Fruit fly (Drosophila melanogaster) Kc167 (cell line): ENCODE data around the gene elfless.

Experiments
- Myc ChIP-seq: fragments of >200 bp; optimal IDR thresholded peaks from 2 replicates; lab custom pipeline; 2017; ENCODE audit warnings: missing external identifiers
- h ChIP-seq: fragments of >200 bp; optimal IDR thresholded peaks from 3 replicates; lab custom pipeline; 2018; ENCODE audit warnings: missing external identifiers
- insv ChIP-seq: fragments of >200 bp; optimal IDR thresholded peaks from 3 replicates; lab custom pipeline; 2018; ENCODE audit warnings: missing external identifiers
- psq ChIP-seq: fragments of >200 bp; optimal IDR thresholded peaks from 2 replicates; lab custom pipeline; 2017; ENCODE audit warnings: missing external identifiers
- ttk ChIP-seq: sonication (Bioruptor generic); optimal IDR thresholded peaks from 2 replicates; lab custom pipeline; 2017; ENCODE audit warnings: missing external identifiers

DNA sequence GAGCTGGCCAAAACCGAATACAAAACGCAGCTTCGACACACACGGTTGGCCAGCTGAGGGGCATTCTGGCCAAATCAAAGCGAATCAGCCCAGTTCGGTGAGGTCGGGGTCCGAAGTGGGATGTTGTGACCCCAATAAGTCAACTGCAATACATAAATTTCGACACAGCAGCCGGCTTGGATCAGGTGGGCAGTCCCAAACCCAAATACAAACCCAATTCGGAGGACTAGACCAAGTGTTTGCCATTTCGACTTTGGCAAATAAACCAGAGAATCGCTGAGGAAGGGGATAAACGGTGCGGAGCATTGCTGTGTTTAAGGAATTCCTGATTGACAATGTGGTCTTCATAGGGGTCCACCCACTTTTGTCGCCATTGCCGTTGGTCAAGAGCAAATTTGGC lies 22.3 kb downstream of the elfless start:
- TF ChIP-seq insv (lab: Kevin White, UChicago) (no peak), ttk (lab: Kevin White, UChicago) (no peak), Myc (lab: Kevin White, UChicago) (no peak), h (lab: Kevin White, UChicago) (no peak), psq (no peak)
